Worm (Caenorhabditis elegans) whole organism, mixed stage, embryonic: ENCODE data around the gene let-765.
A peak's percentile ranks its signal among the peaks of the same experiment; 100 is the strongest.

Experiments used
- M03D4.4 ChIP-seq: sonication (generic microtip); optimal IDR thresholded peaks from 2 replicates; lab custom pipeline; 2017; ENCODE audit warnings: mild to moderate bottlenecking, missing genetic modification characterization, missing compliant biosample characterization
- blmp-1 ChIP-seq: fragments of 150-350 bp; optimal IDR thresholded peaks from 2 replicates; lab custom pipeline; 2014; ENCODE audit warnings: missing biosample characterization, missing genetic modification characterization
- ceh-39 ChIP-seq: fragments of 150-350 bp; optimal IDR thresholded peaks from 2 replicates; lab custom pipeline; 2014; ENCODE audit warnings: missing biosample characterization, missing genetic modification characterization
- ceh-43 ChIP-seq: fragments of 200-800 bp; sonication (Bioruptor generic); optimal IDR thresholded peaks from 2 replicates; lab custom pipeline; 2018; ENCODE audit warnings: mild to moderate bottlenecking, missing genetic modification characterization, moderate library complexity, missing compliant biosample characterization
- ceh-83 ChIP-seq: fragments of 200-800 bp; sonication (Bioruptor generic); optimal IDR thresholded peaks from 2 replicates; lab custom pipeline; 2018; ENCODE audit warnings: mild to moderate bottlenecking, missing genetic modification characterization, missing compliant biosample characterization
- ces-1 ChIP-seq: fragments of 150-350 bp; optimal IDR thresholded peaks from 2 replicates; lab custom pipeline; 2014; ENCODE audit warnings: missing biosample characterization, missing genetic modification reagents, missing genetic modification characterization
- cnd-1 ChIP-seq: fragments of 200-800 bp; sonication (Bioruptor generic); optimal IDR thresholded peaks from 2 replicates; lab custom pipeline; 2018; ENCODE audit warnings: mild to moderate bottlenecking, missing genetic modification characterization, missing compliant biosample characterization
- drap-1 ChIP-seq: fragments of 200-800 bp; sonication (Bioruptor generic); optimal IDR thresholded peaks from 3 replicates; lab custom pipeline; 2018; ENCODE audit warnings: mild to moderate bottlenecking, missing genetic modification characterization, missing compliant biosample characterization
- elt-1 ChIP-seq: sonication (generic microtip); optimal IDR thresholded peaks from 2 replicates; lab custom pipeline; 2017; ENCODE audit warnings: missing genetic modification characterization, mild to moderate bottlenecking, missing compliant biosample characterization, antibody characterized with exemption, moderate library complexity, borderline replicate concordance; ENCODE audit not compliant: insufficient read depth
- elt-3 ChIP-seq: fragments of 150-350 bp; optimal IDR thresholded peaks from 2 replicates; lab custom pipeline; 2014; ENCODE audit warnings: missing biosample characterization, missing genetic modification characterization
- flh-1 ChIP-seq: fragments of 200-800 bp; sonication (Bioruptor generic); optimal IDR thresholded peaks from 2 replicates; lab custom pipeline; 2018; ENCODE audit warnings: mild to moderate bottlenecking, missing genetic modification characterization, moderate library complexity, missing compliant biosample characterization
- ham-2 ChIP-seq: fragments of 200-800 bp; sonication (Bioruptor generic); optimal IDR thresholded peaks from 2 replicates; lab custom pipeline; 2018; ENCODE audit warnings: mild to moderate bottlenecking, missing genetic modification characterization, missing compliant biosample characterization
- hlh-1 ChIP-seq: fragments of 150-350 bp; optimal IDR thresholded peaks from 2 replicates; lab custom pipeline; 2014; ENCODE audit warnings: missing biosample characterization, missing genetic modification reagents, missing genetic modification characterization
- lin-13 ChIP-seq: fragments of 150-350 bp; optimal IDR thresholded peaks from 2 replicates; lab custom pipeline; 2014; ENCODE audit warnings: missing biosample characterization, missing genetic modification characterization
- lin-32 ChIP-seq: fragments of 200-800 bp; sonication (Bioruptor generic); optimal IDR thresholded peaks from 2 replicates; lab custom pipeline; 2018; ENCODE audit warnings: mild to moderate bottlenecking, missing genetic modification characterization, missing compliant biosample characterization
- lsy-2 ChIP-seq: fragments of 150-350 bp; optimal IDR thresholded peaks from 2 replicates; lab custom pipeline; 2014; ENCODE audit warnings: missing biosample characterization, missing genetic modification characterization
- mab-5 ChIP-seq: fragments of 150-350 bp; optimal IDR thresholded peaks from 2 replicates; lab custom pipeline; 2014; ENCODE audit warnings: missing biosample characterization, missing genetic modification characterization
- mep-1 ChIP-seq: fragments of 150-350 bp; optimal IDR thresholded peaks from 2 replicates; lab custom pipeline; 2017; ENCODE audit warnings: missing biosample characterization, missing genetic modification reagents, missing genetic modification characterization, inconsistent platforms
- mls-2 ChIP-seq: sonication (generic microtip); optimal IDR thresholded peaks from 2 replicates; lab custom pipeline; 2016; ENCODE audit warnings: mild to moderate bottlenecking, missing genetic modification characterization, moderate library complexity, missing compliant biosample characterization
- nhr-12 ChIP-seq: fragments of 150-350 bp; optimal IDR thresholded peaks from 2 replicates; lab custom pipeline; 2014; ENCODE audit warnings: missing biosample characterization, missing genetic modification characterization
- nhr-2 ChIP-seq: fragments of 150-350 bp; optimal IDR thresholded peaks from 2 replicates; lab custom pipeline; 2014; ENCODE audit warnings: missing biosample characterization, missing genetic modification characterization
- nhr-237 ChIP-seq: fragments of 150-350 bp; optimal IDR thresholded peaks from 2 replicates; lab custom pipeline; 2014; ENCODE audit warnings: missing biosample characterization, missing genetic modification characterization
- nhr-28 ChIP-seq: fragments of 150-350 bp; optimal IDR thresholded peaks from 2 replicates; lab custom pipeline; 2014; ENCODE audit warnings: missing biosample characterization, missing genetic modification characterization
- nhr-76 ChIP-seq: sonication (generic microtip); optimal IDR thresholded peaks from 2 replicates; lab custom pipeline; 2017; ENCODE audit warnings: missing biosample characterization, missing genetic modification characterization
- pha-4 ChIP-seq: fragments of 150-350 bp; optimal IDR thresholded peaks from 2 replicates; lab custom pipeline; 2018; ENCODE audit warnings: missing biosample characterization, missing genetic modification reagents, missing genetic modification characterization
- sem-2 ChIP-seq: fragments of 200-800 bp; sonication (Bioruptor generic); optimal IDR thresholded peaks from 2 replicates; lab custom pipeline; 2018; ENCODE audit warnings: mild to moderate bottlenecking, missing genetic modification characterization, missing compliant biosample characterization
- snpc-4 ChIP-seq: fragments of 150-350 bp; optimal IDR thresholded peaks from 2 replicates; lab custom pipeline; 2014; ENCODE audit warnings: missing biosample characterization, missing genetic modification characterization
- sptf-1 ChIP-seq: sonication (generic microtip); optimal IDR thresholded peaks from 2 replicates; lab custom pipeline; 2017; ENCODE audit warnings: mild to moderate bottlenecking, missing genetic modification characterization, moderate library complexity, missing compliant biosample characterization
- tbx-8 ChIP-seq: fragments of 200-800 bp; sonication (Bioruptor generic); optimal IDR thresholded peaks from 2 replicates; lab custom pipeline; 2018; ENCODE audit warnings: mild to moderate bottlenecking, missing genetic modification characterization, moderate library complexity, missing compliant biosample characterization
- unc-120 ChIP-seq: sonication (generic microtip); optimal IDR thresholded peaks from 2 replicates; lab custom pipeline; 2017; ENCODE audit warnings: missing genetic modification characterization, missing compliant biosample characterization; ENCODE audit not compliant: poor library complexity, severe bottlenecking
- unc-39 ChIP-seq: fragments of 150-350 bp; optimal IDR thresholded peaks from 2 replicates; lab custom pipeline; 2014; ENCODE audit warnings: missing biosample characterization, missing genetic modification characterization
- unc-62 ChIP-seq: fragments of 150-350 bp; optimal IDR thresholded peaks from 2 replicates; lab custom pipeline; 2014; ENCODE audit warnings: missing biosample characterization, missing genetic modification reagents, missing genetic modification characterization
- zip-8 ChIP-seq: fragments of 150-350 bp; optimal IDR thresholded peaks from 2 replicates; lab custom pipeline; 2014; ENCODE audit warnings: missing biosample characterization, missing genetic modification characterization
- ztf-11 ChIP-seq: fragments of 150-350 bp; optimal IDR thresholded peaks from 2 replicates; lab custom pipeline; 2014; ENCODE audit warnings: missing biosample characterization, missing genetic modification characterization

The let-765 gene

ce11 chrIII:6605442-6605992 is 4.5 kb upstream of the let-765 start:
- no peak for TF ChIP-seq sem-2 (GFP tag; lab: Kevin White, UChicago)
- TF ChIP-seq ces-1 = peak; percentile 4
- TF ChIP-seq zip-8 (tag; lab: Kevin White, UChicago) = no peak
- TF ChIP-seq unc-62 = peak; percentile 39
- no peak for TF ChIP-seq nhr-28
- no peak for TF ChIP-seq unc-120
- no peak for TF ChIP-seq ceh-39 (tag; lab: Kevin White, UChicago)
- TF ChIP-seq flh-1 = no peak
- peak; percentile 9 for TF ChIP-seq lin-13 (tag; lab: Kevin White, UChicago)
- TF ChIP-seq pha-4 (tag; lab: Kevin White, UChicago) = no peak
- no peak for TF ChIP-seq nhr-12 (tag; lab: Kevin White, UChicago)
- TF ChIP-seq hlh-1 = peak; percentile 25
- no peak for TF ChIP-seq nhr-237 (tag; lab: Kevin White, UChicago)
- peak; percentile 88 for TF ChIP-seq elt-1 (tag; lab: Kevin White, UChicago)
- TF ChIP-seq snpc-4 (tag; lab: Kevin White, UChicago) = no peak
- no peak for TF ChIP-seq ham-2 (GFP tag; lab: Kevin White, UChicago)
- TF ChIP-seq sptf-1 (tag; lab: Kevin White, UChicago) = no peak
- TF ChIP-seq ceh-43 (GFP tag; lab: Kevin White, UChicago) = no peak
- TF ChIP-seq lsy-2 = no peak
- no peak for TF ChIP-seq nhr-76 (tag; lab: Kevin White, UChicago)
- no peak for TF ChIP-seq M03D4.4 (tag; lab: Kevin White, UChicago)
- TF ChIP-seq cnd-1 = peak; percentile 96
- peak; percentile 98 for TF ChIP-seq lin-32 (GFP tag; lab: Kevin White, UChicago)
- no peak for TF ChIP-seq unc-39
- TF ChIP-seq tbx-8 (GFP tag; lab: Kevin White, UChicago) = no peak
- no peak for TF ChIP-seq drap-1
- TF ChIP-seq blmp-1 (tag; lab: Kevin White, UChicago) = no peak
- TF ChIP-seq mls-2 (tag; lab: Kevin White, UChicago) = peak; percentile 53
- TF ChIP-seq mep-1 (tag; lab: Kevin White, UChicago) = no peak
- TF ChIP-seq elt-3 = no peak
- TF ChIP-seq ceh-83 = no peak
- TF ChIP-seq nhr-2 (tag; lab: Kevin White, UChicago) = peak; percentile 56
- TF ChIP-seq mab-5 = no peak

- TF ChIP-seq snpc-4 (tag; lab: Kevin White, UChicago) (no peak), ces-1 (no peak), flh-1 (no peak), drap-1 (no peak), ztf-11 (no peak), unc-39 (no peak), mab-5 (no peak), nhr-28 (no peak), nhr-237 (tag; lab: Kevin White, UChicago) (no peak), M03D4.4 (tag; lab: Kevin White, UChicago) (no peak), sem-2 (GFP tag; lab: Kevin White, UChicago) (no peak), pha-4 (tag; lab: Kevin White, UChicago) (no peak)
Observed at ce11 chrIII:6604317-6604716, 3.3 kb upstream of the let-765 start.

ce11 chrIII:6603185-6603584 is 2.2 kb upstream of the let-765 start:
- TF ChIP-seq mls-2 (tag; lab: Kevin White, UChicago) (no peak), ceh-83 (no peak), nhr-2 (tag; lab: Kevin White, UChicago) (no peak), flh-1 (no peak), unc-39 (no peak), ham-2 (GFP tag; lab: Kevin White, UChicago) (no peak), drap-1 (no peak), unc-62 (no peak), lin-32 (GFP tag; lab: Kevin White, UChicago) (no peak), ceh-43 (GFP tag; lab: Kevin White, UChicago) (no peak), lsy-2 (no peak), cnd-1 (no peak)

DNA sequence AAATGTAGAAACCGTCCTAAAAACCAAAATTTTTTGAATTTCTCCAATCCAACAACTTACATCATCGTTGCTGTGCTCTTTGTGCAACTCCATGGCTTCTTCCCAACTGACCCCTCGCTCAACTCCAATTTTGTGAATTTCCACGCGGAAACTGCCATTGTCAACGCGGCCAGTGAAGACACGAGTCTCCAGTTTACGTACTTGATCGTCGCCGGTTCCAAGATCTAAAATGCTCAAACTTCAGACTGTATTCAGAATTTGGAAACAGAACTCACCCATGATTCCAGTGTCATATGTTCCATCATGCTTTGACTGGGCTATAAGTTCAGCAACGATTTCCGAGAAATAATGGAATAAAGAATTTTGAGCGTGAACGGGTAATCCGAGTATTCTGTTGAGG is 6.9 kb downstream of the let-765 start:
- no peak for TF ChIP-seq ceh-43 (GFP tag; lab: Kevin White, UChicago)
